Fruit fly (Drosophila melanogaster) ovary, adult (tissue): ENCODE measurements around the gene Ir93a.
A peak's percentile ranks its signal among the peaks of the same experiment; 100 is the strongest.

Experiments
- CG17801 ChIP-seq: fragments of 200-800 bp; optimal IDR thresholded peaks from 2 replicates; lab custom pipeline; 2019; ENCODE audit warnings: missing biosample characterization, mild to moderate bottlenecking, missing genetic modification characterization, moderate library complexity; ENCODE audit not compliant: partially characterized antibody

Gene Ir93a

DNA sequence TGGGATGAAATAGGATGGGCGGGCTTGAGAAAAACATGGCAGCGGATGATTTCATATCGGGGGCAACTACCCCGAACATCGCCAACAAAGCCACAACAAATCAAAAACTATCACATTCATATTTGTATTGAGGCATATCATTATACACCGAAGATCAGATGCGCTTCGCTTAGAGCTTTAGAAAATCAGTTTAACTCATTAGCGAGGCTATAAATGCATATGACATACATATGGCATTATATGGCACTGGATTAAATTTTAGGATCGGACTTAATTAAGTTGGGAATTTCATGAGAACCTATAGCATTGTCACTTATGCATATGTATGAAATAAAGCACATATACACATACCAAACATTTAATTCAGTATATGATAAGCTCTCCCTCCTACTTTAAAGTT, 13.4 kb downstream of the Ir93a start:
- TF ChIP-seq CG17801 = no peak

DNA sequence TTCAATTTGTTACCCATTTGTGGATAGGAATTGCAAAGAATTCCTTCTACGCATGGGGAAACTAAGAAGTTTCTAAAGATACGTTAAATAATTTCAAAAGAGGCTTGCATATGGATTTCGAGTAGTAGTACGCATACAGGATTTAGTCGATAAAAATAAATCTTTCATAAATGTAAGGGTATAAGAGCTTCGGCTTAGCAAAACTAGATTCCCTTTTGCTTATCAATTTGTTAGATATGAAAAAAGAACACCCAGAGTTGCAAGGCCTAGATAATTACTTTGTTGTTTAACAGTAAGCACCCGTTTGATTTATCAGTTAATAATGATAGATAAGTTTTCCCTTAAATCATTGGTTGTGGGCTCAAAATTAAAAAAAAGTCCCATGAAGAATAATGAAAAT, 14.3 kb downstream of the Ir93a start:
- TF ChIP-seq CG17801 = no peak

DNA sequence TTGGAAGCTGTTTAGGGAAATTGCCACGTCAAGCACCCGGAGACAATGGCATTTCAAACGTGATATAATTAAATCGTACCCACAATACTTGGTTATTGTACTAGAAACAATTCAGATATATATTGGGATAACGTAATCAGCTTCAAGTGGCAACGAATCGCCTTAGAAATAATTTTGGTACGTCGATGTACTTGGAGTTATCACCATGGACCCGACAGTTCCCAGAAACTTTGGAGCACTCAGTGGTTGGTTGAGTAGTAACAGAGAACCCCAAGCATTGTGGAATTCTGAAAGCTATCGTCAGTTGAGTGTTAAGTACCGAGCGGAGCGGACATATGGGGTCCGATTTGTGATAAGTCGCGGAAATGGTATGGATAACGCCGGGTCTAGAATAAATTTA, 17.9 kb downstream of the Ir93a start, which contains the start of gene CG15695:
CG15695 (plus strand) TSS at position 301 of the 400 bp plus-strand sequence.
- no peak for TF ChIP-seq CG17801

DNA sequence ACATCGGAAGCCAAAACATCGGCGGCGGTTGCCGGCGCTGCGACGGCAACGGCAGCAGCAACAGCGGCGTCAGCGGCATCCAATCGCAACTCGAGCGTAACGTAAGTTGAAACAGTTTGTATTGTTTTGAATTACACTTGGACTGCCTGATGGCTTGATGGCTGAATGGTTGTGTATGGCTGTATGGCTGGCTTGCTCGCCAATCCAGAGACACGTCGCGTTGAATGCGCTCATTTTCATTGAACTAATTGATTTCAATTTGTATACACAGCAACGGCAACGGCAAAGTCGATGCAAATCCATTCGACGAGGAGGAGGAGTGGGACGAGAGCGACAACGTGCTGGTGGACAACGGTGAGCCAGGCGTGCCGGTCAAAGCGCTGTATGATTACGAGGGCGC, 21.0 kb downstream of the Ir93a start:
- TF ChIP-seq CG17801 = no peak

DNA sequence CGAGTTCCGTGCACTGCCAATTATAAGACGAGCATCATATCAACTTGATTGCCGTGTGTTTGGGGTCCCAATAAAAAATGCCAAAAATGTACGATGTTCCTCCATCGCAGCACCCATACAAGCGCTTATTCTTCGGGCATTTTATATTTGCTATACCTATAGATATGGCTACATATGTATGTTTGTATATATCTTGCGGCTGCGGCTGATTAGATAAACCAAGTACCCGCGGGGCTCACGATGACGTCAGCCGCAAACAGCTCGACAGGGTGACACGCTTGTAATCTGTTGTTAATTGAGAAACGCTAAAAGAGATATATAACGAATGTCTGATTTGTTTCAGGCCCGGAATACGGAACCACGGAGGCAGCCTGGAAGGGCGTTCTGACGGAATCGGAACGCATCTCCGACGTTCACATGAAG, 22.5 kb downstream of the Ir93a start:
- TF ChIP-seq CG17801 = no peak

DNA sequence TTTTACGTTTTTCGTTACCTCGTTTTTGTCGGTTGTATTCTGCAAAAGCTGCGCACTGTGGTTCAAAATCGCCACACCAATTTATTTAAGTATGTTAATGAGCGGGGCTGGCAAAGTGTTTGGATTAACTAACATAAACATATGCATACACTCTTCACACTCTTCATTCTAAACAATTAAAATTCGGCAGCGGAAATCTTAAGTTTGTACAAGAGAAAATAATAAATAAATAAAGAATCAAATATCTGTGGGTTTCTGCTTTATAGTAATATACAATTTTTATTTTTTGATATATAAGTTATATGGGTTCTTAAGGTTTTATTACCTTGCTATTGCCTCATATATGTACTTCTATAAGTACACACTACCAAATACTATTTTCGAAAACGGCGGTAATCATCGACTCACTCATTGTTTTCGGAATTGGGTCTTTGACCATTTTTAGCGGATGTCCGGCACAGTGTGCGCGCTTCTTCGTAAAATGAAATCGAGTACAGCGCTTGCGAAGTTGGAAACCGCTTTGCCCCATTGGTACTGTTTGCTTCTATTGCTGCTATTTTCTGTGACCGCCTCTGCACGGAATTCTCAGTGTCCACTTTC, 23.4 kb downstream of the Ir93a start:
- TF ChIP-seq CG17801 = peak; percentile 34

DNA sequence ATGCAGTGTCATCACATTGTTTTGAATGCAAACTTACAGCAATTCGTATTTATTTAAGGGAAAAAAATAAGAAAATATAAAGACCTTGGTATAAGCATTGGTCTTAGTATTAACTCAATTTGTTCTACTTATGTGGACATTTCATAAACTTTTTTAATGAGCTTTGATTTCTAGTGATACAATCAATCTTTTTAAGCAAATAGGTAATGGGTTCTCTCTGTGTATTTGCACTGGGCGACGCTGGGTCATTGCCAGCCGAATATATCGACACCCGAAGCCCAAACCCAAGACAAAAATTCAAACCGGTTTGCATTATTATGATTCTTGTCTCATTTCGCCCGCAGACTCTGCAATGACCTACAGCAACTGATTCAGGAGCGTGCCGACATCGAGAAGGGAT, 24.2 kb downstream of the Ir93a start:
- no peak for TF ChIP-seq CG17801

DNA sequence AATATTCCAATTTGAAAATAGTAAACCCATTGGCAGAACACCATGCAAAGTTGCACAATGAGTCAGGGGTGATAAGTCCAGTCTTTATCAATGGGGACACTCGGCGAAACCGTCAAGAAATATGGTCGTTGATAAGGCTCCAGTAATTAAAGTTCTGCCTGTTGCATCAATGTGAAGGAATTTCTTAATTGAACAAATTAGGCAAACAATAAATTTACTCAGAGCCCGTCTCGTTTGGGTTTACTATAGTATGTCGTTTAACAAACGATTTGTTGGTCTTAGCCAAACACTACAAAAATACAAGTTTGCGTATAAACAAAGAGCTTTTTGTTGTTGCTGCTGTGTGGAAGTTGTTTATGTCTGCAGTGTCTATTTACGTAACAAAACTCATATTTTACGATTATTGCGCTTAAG, 25.0 kb downstream of the Ir93a start:
- no peak for TF ChIP-seq CG17801

DNA sequence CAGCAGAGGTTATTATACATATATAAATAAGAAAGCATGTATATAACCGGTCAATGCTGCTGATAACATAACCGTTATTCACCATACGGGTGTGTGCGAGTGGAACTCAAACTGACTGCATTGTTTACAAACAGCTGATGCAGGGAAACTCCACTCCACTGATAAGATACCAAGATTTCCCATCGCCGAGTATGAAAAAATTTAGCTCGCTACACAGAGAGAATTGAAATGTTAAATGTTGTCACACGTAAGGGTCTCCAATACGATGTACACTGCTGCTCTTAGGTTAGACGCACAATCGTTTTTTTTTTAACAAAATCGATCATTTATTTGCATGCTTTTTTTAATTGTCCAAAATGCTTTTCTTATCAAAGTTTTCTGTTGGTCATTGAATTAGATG, 26.1 kb downstream of the Ir93a start:
- no peak for TF ChIP-seq CG17801

DNA sequence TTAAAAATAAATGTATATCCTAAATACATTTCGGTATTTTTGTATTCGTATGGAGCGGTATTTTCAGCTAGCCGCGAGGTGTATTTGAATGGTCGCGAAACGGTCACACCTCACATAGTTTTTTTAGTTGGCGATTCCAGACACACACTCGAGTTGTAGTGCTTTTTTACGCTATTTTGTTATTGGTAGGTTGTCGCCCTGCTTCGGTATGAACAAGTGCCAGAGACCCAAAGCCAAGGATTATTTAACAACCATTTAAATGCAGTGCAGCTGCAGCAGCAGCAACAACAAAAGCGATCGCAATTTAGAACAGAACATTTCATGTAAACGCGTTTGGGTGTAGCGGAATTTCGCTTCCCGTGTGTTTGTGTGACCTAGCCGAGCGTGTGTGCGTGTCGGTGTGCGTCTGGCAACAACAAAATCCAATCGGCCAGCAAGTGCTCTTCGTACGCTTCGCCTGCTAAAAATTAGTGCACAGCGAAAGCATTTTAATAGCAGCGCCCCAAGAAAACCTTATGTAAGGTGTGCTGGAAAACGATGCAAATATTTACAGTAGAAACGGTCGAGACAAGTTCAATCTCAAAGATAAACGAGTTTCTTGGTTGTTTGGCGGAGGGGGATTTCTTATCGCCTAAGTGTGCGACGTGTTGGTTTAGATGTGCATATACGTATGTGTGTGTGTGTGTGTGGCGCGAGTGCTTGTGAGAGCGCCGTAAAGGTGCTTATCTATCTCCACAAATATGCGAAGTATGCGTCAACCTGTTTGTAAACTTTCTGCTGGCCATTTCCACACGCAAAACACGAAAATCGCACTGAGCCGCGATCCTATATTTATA, 26.8 kb downstream of the Ir93a start, which contains the start of gene Synd:
Synd (plus strand) TSS at position 111 of the 836 bp plus-strand sequence.
- peak; percentile 41 for TF ChIP-seq CG17801

DNA sequence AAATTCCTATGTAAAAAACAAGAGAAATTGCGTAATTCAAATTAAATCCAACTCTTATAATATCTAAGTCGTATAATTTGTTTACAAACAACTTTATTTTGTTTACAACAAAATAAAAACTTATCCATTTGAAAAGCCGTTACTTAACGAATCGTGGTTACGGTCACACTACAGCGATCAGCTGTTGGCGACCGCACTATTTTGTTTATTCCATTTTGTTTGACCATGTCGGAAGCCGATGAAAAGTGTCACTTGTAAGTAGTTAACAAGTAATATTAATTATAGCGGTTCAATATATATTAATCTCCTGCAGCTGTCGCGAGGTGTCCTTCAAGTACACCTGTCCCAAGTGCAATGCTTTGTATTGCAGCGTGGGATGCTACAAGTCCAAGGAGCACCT, 28.8 kb downstream of the Ir93a start, which contains the start of gene CG31223:
CG31223 (plus strand) TSS at position 165 of the 400 bp plus-strand sequence.
- no peak for TF ChIP-seq CG17801

DNA sequence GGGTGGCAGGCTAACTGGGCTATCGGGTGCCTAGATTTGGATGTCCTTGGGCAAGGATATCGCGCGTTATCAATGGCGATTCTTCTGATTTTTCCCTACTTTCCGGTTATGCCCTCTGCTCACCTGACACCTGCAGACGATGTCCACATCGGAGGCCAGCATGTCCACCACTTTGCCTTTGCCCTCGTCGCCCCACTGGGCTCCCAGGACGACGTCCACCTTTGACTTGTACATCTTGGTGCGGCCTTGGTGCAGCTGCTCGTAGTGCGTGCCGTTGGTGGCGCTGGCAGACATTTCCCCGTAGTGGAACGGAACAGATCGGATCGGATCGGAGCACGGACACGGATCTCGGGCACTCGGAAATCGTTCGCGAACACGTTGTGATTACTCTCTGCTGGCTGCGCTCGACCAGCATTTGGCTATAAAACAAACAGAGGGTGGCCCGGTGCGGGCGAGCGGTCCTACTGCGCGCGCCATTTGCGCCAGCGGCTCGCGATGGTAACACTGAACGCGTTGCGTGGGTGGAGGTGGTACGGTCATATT, 29.5 kb downstream of the Ir93a start, which contains the start of gene Adss:
Adss (minus strand) TSS at position 428 of the 543 bp plus-strand sequence.
- peak; percentile 58 for TF ChIP-seq CG17801

DNA sequence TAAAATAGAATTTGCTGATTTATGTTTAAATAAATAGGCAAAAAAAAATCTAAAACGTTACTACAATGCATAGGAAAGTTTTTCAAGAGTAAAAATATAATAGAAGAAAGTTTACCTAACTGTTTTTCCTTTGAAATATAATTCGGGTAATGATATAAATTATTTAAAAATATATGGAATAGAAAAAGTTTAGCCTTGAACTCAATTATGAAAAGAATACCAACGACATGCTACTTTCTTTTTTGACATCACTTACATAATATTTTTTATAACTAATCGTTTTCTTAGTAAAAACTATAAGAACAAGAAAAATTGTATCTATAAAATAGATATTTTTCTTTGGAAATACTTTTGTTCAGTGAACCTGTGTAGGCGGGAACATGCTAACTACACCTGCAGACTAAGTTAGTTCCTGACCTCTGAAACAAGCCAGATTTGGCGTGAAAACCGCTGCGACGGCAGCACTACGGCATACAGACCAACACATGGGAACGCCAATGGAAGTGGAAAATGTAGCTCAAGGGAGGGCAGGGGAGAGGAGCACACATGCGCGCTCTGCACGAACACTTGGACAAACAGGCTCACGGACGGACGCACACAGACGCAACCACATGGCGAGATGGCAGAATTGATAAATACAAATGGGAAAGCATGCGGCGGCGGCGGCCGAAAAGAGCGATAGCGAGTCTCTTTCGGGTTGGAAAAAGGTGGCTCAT, 30.2 kb downstream of the Ir93a start:
- TF ChIP-seq CG17801 = no peak

DNA sequence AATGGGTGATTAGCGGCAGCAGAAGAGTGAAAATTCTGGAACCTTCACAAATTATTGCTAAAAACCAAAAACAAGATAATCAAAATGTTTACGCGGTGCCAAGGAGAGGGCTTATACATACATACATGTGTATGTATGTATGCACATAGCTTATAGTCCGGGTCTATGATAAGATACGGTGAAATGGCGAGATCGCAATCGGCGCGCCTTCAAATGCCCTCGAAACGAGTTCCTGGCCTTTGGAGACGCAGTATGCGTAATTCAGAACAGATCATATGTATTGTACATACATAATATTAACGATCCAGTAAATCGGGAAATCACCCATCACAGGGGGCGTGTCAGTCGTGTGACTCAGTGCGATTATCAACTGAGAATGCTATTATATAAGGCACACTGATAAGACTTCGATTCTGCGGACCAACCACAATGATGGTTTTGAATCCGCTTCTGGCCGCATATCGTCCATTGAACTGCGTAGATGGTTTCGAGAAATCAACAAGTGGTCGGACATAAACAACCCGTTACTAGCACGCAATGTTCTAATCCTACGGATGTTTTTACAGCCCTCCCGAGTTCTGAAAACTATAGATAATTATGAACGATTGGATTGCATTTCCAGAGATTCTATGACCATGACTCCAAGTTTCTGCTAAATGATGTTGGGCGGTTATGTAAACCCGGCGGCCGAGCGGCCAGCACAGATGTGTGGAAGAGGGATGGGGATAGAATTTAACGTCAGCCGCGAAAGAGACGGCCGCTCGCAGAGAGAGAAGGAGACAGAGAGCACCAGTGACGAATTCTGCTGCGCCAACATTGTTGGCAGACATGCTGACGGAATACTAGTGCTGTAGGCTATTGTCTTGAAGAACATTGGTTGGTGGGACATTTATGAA, 31.0 kb downstream of the Ir93a start:
- TF ChIP-seq CG17801 = peak; percentile 7

DNA sequence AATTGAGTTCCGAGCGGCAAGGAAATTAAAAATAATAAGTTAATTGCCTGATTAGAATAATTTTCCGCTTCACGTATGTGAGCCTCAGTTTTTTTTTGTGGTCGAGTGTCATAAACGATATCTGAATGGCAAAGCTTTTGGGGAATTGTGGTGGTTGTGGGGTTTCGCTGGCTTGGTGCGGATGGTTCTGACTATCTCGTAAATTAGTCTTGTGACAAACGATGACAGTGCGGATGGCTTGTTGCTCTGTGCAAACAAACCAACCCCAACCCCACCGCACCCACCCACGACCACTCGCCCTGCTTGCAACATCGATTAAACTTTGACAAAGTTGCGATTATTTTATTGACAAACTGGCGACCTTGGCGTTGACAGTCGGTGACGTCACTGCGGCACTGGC, 32.8 kb downstream of the Ir93a start:
- TF ChIP-seq CG17801 = no peak
